Worm (Caenorhabditis elegans) whole organism, L4 larva: Measurements from ENCODE around the gene ufc-1.
A peak's percentile ranks its signal among the peaks of the same experiment; 100 is the strongest.

ENCODE experiments used
- F37D6.2 ChIP-seq: sonication (generic microtip); optimal IDR thresholded peaks from 2 replicates; lab custom pipeline; 2016; ENCODE audit warnings: mild to moderate bottlenecking, missing genetic modification characterization, missing compliant biosample characterization
- F44E2.7 ChIP-seq: fragments of 200-800 bp; sonication (Bioruptor generic); IDR thresholded peaks from 2 replicates; pipeline ENCODE4 v2.1.2; 2022; ENCODE audit warnings: missing genetic modification characterization, missing compliant biosample characterization
- R02D3.7 ChIP-seq: fragments of 150-350 bp; sonication (generic microtip); optimal IDR thresholded peaks from 3 replicates; lab custom pipeline; 2014; ENCODE audit warnings: missing biosample characterization, missing genetic modification characterization
- aly-2 ChIP-seq: sonication (generic microtip); optimal IDR thresholded peaks from 2 replicates; lab custom pipeline; 2018; ENCODE audit warnings: missing biosample characterization, missing genetic modification characterization
- ceh-20 ChIP-seq: fragments of 200-800 bp; sonication (Bioruptor generic); IDR thresholded peaks from 2 replicates; pipeline ENCODE4 v1.3.6; 2022; ENCODE audit warnings: missing genetic modification reagents, missing genetic modification characterization, missing compliant biosample characterization
- ceh-44 ChIP-seq: fragments of 200-800 bp; sonication (Bioruptor generic); IDR thresholded peaks from 2 replicates; pipeline ENCODE4 v1.3.6; 2022; ENCODE audit warnings: missing genetic modification reagents, missing genetic modification characterization, missing compliant biosample characterization
- ceh-62 ChIP-seq: sonication (generic microtip); optimal IDR thresholded peaks from 2 replicates; lab custom pipeline; 2017; ENCODE audit warnings: missing biosample characterization, missing genetic modification characterization
- daf-16 ChIP-seq, 3 experiments: sonication (generic microtip); optimal IDR thresholded peaks; 2 replicates each; lab custom pipeline; 2016 to 2017; ENCODE audit warnings: missing genetic modification characterization in 3 of 3, missing genetic modification reagents in 3 of 3, mild to moderate bottlenecking in 2 of 3, missing compliant biosample characterization in 2 of 3, missing biosample characterization in 1 of 3, moderate library complexity in 1 of 3
- daf-19 ChIP-seq: fragments of 200-800 bp; sonication (Bioruptor generic); conservative IDR thresholded peaks from 2 replicates; pipeline ENCODE4 v1.3.6; 2022; ENCODE audit warnings: missing genetic modification characterization, missing compliant biosample characterization
- daf-8 ChIP-seq: fragments of 200-800 bp; sonication (Bioruptor generic); IDR thresholded peaks from 2 replicates; pipeline ENCODE4 v1.3.6; 2022; ENCODE audit warnings: missing genetic modification characterization, missing compliant biosample characterization
- dmd-6 ChIP-seq: fragments of 200-800 bp; sonication (Bioruptor generic); IDR thresholded peaks from 2 replicates; pipeline ENCODE4 v1.3.6; 2022; ENCODE audit warnings: missing genetic modification reagents, missing genetic modification characterization, missing compliant biosample characterization
- duxl-1 ChIP-seq: sonication (generic microtip); optimal IDR thresholded peaks from 2 replicates; lab custom pipeline; 2016; ENCODE audit warnings: mild to moderate bottlenecking, missing genetic modification characterization, moderate library complexity, missing compliant biosample characterization; ENCODE audit not compliant: poor library complexity
- egl-27 ChIP-seq: sonication (generic microtip); optimal IDR thresholded peaks from 3 replicates; lab custom pipeline; 2017; ENCODE audit warnings: missing biosample characterization, missing genetic modification reagents, missing genetic modification characterization
- hlh-11 ChIP-seq: fragments of 200-800 bp; sonication (Bioruptor generic); optimal IDR thresholded peaks from 2 replicates; lab custom pipeline; 2018; ENCODE audit warnings: mild to moderate bottlenecking, missing genetic modification characterization, missing compliant biosample characterization
- hlh-30 ChIP-seq: sonication (generic microtip); optimal IDR thresholded peaks from 2 replicates; lab custom pipeline; 2017; ENCODE audit warnings: antibody characterized with exemption, mild to moderate bottlenecking, missing genetic modification characterization, missing compliant biosample characterization; ENCODE audit not compliant: insufficient read depth
- hmg-1.1 ChIP-seq: fragments of 200-800 bp; sonication (Bioruptor generic); IDR thresholded peaks from 2 replicates; pipeline ENCODE4 v1.3.6; 2022; ENCODE audit warnings: missing genetic modification reagents, missing genetic modification characterization, missing compliant biosample characterization
- jun-1 ChIP-seq: fragments of 150-350 bp; optimal IDR thresholded peaks from 2 replicates; lab custom pipeline; 2014; ENCODE audit warnings: missing biosample characterization, missing genetic modification reagents, missing genetic modification characterization
- lin-13 ChIP-seq: fragments of 150-350 bp; optimal IDR thresholded peaks from 2 replicates; lab custom pipeline; 2014; ENCODE audit warnings: missing biosample characterization, missing genetic modification reagents, missing genetic modification characterization
- lin-15B ChIP-seq: fragments of 150-350 bp; sonication (generic microtip); optimal IDR thresholded peaks from 3 replicates; lab custom pipeline; 2014; ENCODE audit warnings: missing biosample characterization, missing genetic modification characterization
- madf-5 ChIP-seq, 2 experiments: fragments of 200-800 bp; sonication (Bioruptor generic); IDR thresholded peaks; 2 replicates each; pipeline ENCODE4 v1.3.6; 2022; ENCODE audit warnings: missing compliant biosample characterization in 2 of 2, missing genetic modification characterization in 2 of 2
- madf-9 ChIP-seq: fragments of 200-800 bp; sonication (Bioruptor generic); conservative IDR thresholded peaks from 2 replicates; pipeline ENCODE4 v1.3.6; 2022; ENCODE audit warnings: missing genetic modification reagents, missing genetic modification characterization, missing compliant biosample characterization
- mdl-1 ChIP-seq, 2 experiments: fragments of 150-350 bp in 1 of 2; sonication (generic microtip) in 1 of 2; optimal IDR thresholded peaks; 2 replicates each; lab custom pipeline; 2014 to 2017; ENCODE audit warnings: missing biosample characterization in 2 of 2, missing genetic modification characterization in 2 of 2
- mdt-29 ChIP-seq: fragments of 200-800 bp; sonication (Bioruptor generic); IDR thresholded peaks from 2 replicates; pipeline ENCODE4 v1.3.6; 2022; ENCODE audit warnings: missing genetic modification reagents, missing genetic modification characterization, missing compliant biosample characterization
- mes-2 ChIP-seq: sonication (generic microtip); optimal IDR thresholded peaks from 2 replicates; lab custom pipeline; 2016; ENCODE audit warnings: missing genotype, mild to moderate bottlenecking, missing genetic modification characterization, missing compliant biosample characterization; ENCODE audit not compliant: poor library complexity, severe bottlenecking
- nhr-102 ChIP-seq: sonication (generic microtip); optimal IDR thresholded peaks from 2 replicates; lab custom pipeline; 2016; ENCODE audit warnings: mild to moderate bottlenecking, missing genetic modification characterization, moderate library complexity, missing compliant biosample characterization
- nhr-237 ChIP-seq: sonication (generic microtip); optimal IDR thresholded peaks from 2 replicates; lab custom pipeline; 2017; ENCODE audit warnings: missing biosample characterization, missing genetic modification characterization
- nhr-28 ChIP-seq: fragments of 150-350 bp; optimal IDR thresholded peaks from 2 replicates; lab custom pipeline; 2014; ENCODE audit warnings: missing biosample characterization, missing genetic modification characterization
- nhr-48 ChIP-seq: sonication (generic microtip); optimal IDR thresholded peaks from 2 replicates; lab custom pipeline; 2016; ENCODE audit warnings: mild to moderate bottlenecking, missing genetic modification characterization, missing compliant biosample characterization
- nhr-76 ChIP-seq: fragments of 150-350 bp; optimal IDR thresholded peaks from 2 replicates; lab custom pipeline; 2014; ENCODE audit warnings: missing biosample characterization, missing genetic modification characterization
- nhr-77 ChIP-seq: fragments of 150-350 bp; optimal IDR thresholded peaks from 2 replicates; lab custom pipeline; 2014; ENCODE audit warnings: missing biosample characterization, missing genetic modification characterization
- pha-4 ChIP-seq, 2 experiments: fragments of 150-350 bp in 1 of 2; fragments of 200-800 bp in 1 of 2; sonication (Bioruptor generic) in 1 of 2; IDR thresholded peaks in 1 of 2; optimal IDR thresholded peaks in 1 of 2; 2 replicates each; pipeline versions ENCODE4 v1.3.6 to Lab custom; 2014 to 2022; ENCODE audit warnings: missing genetic modification characterization in 2 of 2, missing genetic modification reagents in 2 of 2, missing biosample characterization in 1 of 2, missing compliant biosample characterization in 1 of 2
- php-3 ChIP-seq: fragments of 200-800 bp; sonication (Bioruptor generic); IDR thresholded peaks from 2 replicates; pipeline ENCODE4 v1.3.6; 2022; ENCODE audit warnings: missing genetic modification reagents, missing genetic modification characterization, missing compliant biosample characterization
- saeg-2 ChIP-seq: fragments of 200-800 bp; sonication (Bioruptor generic); IDR thresholded peaks from 2 replicates; pipeline ENCODE4 v1.3.6; 2022; ENCODE audit warnings: missing genetic modification reagents, missing genetic modification characterization, missing compliant biosample characterization
- sdz-12 ChIP-seq: fragments of 200-800 bp; sonication (Bioruptor generic); optimal IDR thresholded peaks from 2 replicates; lab custom pipeline; 2018; ENCODE audit warnings: mild to moderate bottlenecking, missing genetic modification characterization, missing compliant biosample characterization
- snpc-1.2 ChIP-seq: fragments of 200-800 bp; sonication (Bioruptor generic); IDR thresholded peaks from 2 replicates; pipeline ENCODE4 v1.3.6; 2022; ENCODE audit warnings: missing genetic modification reagents, missing genetic modification characterization, missing compliant biosample characterization
- tra-1 ChIP-seq: fragments of 200-800 bp; sonication (Bioruptor generic); IDR thresholded peaks from 2 replicates; pipeline ENCODE4 v1.3.6; 2022; ENCODE audit warnings: missing genetic modification reagents, missing genetic modification characterization, missing compliant biosample characterization
- unc-62 ChIP-seq, 3 experiments: fragments of 150-350 bp in 1 of 3; sonication (generic microtip); optimal IDR thresholded peaks in 2 of 3; peaks in 1 of 3; 1 replicate in 1 of 3; 2 replicates in 2 of 3; lab custom pipeline; 2014 to 2017; ENCODE audit warnings: missing biosample characterization in 3 of 3, missing genetic modification characterization in 3 of 3, missing genetic modification reagents in 3 of 3, missing genotype in 1 of 3
- vab-7 ChIP-seq: fragments of 200-800 bp; sonication (Bioruptor generic); IDR thresholded peaks from 2 replicates; pipeline ENCODE4 v1.3.6; 2022; ENCODE audit warnings: missing genetic modification reagents, missing genetic modification characterization, missing compliant biosample characterization
- zip-2 ChIP-seq: fragments of 150-350 bp; optimal IDR thresholded peaks from 2 replicates; lab custom pipeline; 2014; ENCODE audit warnings: missing biosample characterization, missing genetic modification characterization

Gene ufc-1

DNA sequence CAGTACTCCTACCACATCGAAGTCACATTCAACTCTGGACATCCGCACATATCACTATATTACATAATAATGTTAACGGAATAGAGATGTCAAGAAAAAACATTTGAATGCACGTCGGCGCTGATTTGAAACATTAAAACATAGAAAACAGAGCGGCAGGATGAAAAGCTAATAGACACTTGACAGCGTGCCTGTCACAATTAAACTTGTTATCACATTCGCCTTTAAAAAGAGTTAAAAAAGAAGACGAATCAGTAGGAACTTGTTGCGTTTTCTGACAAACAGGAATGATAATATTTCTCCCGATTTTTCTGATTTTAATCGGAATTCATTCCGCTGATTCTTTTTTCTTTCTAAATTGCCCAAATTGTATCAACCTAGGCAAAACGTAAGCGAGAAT lies 13.7 kb upstream of the ufc-1 start (continued):
- no peak for TF ChIP-seq F37D6.2 (tag; lab: Kevin White, UChicago)
- no peak for TF ChIP-seq pha-4 (GFP tag; IDR thresholded peaks at IDR 0.05; lab: Robert Waterston, UW)
- TF ChIP-seq pha-4 (tag; optimal IDR thresholded peaks at IDR 0.05; lab: Kevin White, UChicago), result no peak
- no peak for TF ChIP-seq daf-8 (GFP tag; lab: Robert Waterston, UW)
- TF ChIP-seq jun-1 (tag; lab: Kevin White, UChicago), result no peak
- TF ChIP-seq duxl-1 (tag; lab: Kevin White, UChicago), result no peak
- no peak for TF ChIP-seq aly-2
- no peak for TF ChIP-seq nhr-237 (tag; lab: Kevin White, UChicago)
- no peak for TF ChIP-seq lin-13 (GFP tag; lab: Kevin White, UChicago)
- no peak for TF ChIP-seq R02D3.7
- no peak for TF ChIP-seq zip-2 (tag; lab: Kevin White, UChicago)
- TF ChIP-seq ceh-44 (GFP tag; lab: Robert Waterston, UW), result no peak
- no peak for TF ChIP-seq daf-16 (GFP tag; optimal IDR thresholded peaks at IDR 0.05; lab: Kevin White, UChicago)
- TF ChIP-seq daf-16 (tag; optimal IDR thresholded peaks at IDR 0.05; lab: Kevin White, UChicago), result peak; percentile 79
- no peak for TF ChIP-seq nhr-102 (tag; lab: Kevin White, UChicago)

DNA sequence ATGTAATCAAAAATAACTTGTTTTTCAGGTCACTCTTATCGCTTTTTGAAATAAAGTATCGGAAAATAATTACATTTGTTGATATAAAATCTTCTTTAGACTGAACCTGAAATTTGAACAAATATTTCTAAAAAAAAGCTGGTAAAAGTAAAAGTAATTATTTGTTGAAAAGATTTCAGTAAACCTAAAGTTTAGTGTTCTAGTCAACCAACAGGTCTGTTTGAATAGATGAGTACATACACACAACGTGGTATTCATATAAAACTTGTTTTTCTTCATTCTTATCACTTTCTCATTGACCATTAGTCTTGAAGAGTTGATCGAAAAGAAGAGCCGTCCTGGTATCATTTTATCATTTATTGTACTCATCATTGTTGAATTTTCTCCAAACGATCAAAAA lies 11.7 kb upstream of the ufc-1 start, which contains the start of gene C40H1.9:
TSS of gene C40H1.9 (plus strand) at position 301 of the 400 bp plus-strand sequence.
- TF ChIP-seq hlh-11 (tag; lab: Kevin White, UChicago) (no peak), nhr-28 (tag; lab: Kevin White, UChicago) (peak; percentile 10), sdz-12 (GFP tag; lab: Kevin White, UChicago) (no peak), tra-1 (GFP tag; lab: Robert Waterston, UW) (no peak), daf-8 (GFP tag; lab: Robert Waterston, UW) (no peak), snpc-1.2 (GFP tag; lab: Robert Waterston, UW) (no peak), nhr-76 (tag; lab: Kevin White, UChicago) (no peak), daf-16 (GFP tag; optimal IDR thresholded peaks at IDR 0.05; lab: Kevin White, UChicago) (no peak), daf-16 (tag; optimal IDR thresholded peaks at IDR 0.05; lab: Kevin White, UChicago) (peak; percentile 52)

DNA sequence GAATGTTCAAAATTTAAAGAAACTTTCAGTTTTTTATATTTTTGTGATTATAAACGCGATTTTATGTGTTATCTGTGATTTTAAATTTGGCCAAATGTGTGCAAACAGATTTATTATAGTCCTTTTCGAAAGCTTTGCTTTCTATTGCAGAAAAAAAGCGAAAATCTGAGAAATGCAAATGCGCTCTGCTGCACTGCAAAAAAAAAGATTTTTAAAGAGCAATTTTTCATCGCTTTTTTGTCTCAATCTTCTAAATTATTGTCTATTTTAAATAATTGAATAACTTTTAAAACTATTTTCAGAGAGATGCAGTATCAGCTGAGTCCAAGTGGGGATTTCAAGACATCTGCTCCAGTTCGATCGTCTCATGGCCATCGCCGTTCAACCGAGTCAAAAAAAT lies 9.3 kb upstream of the ufc-1 start, which contains the start of gene cpb-1:
TSS of gene cpb-1 (plus strand) at position 301 of the 400 bp plus-strand sequence.
- no peak for TF ChIP-seq mes-2 (tag; lab: Kevin White, UChicago)
- TF ChIP-seq unc-62 (GFP tag; optimal IDR thresholded peaks at IDR 0.05 in 1 of 2; lab: Kevin White, UChicago), result peak in 1 of 2 experiments; percentile 20
- no peak for TF ChIP-seq unc-62 (tag; optimal IDR thresholded peaks at IDR 0.05; lab: Kevin White, UChicago)
- TF ChIP-seq, all 104 proteins: peak for 1

DNA sequence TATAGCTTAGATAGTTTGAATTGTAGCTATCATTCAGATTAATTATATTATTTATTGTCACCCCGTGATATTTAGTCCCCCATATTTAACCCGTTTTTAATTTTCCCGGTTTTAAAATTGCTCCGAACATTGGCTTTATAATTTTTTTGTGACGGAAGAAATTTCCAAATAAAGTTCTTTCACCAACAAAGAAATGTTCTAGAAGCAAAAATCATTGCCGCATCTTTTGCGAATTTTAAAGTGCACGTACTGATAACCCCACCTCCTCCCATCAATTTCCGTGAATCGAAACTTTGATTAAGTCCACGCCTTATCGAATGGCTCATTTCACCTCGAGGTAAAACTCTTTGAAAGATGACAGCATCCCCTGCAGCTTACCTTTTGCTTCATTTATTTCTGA lies 6.6 kb upstream of the ufc-1 start, which contains the start of gene C40H1.7:
TSS of gene C40H1.7 (plus strand) at position 301 of the 400 bp plus-strand sequence.
- TF ChIP-seq mdl-1 (tag; optimal IDR thresholded peaks at IDR 0.05; lab: Kevin White, UChicago), result no peak
- TF ChIP-seq madf-9 (GFP tag; lab: Robert Waterston, UW), result no peak
- TF ChIP-seq nhr-48 (tag; lab: Kevin White, UChicago), result no peak
- TF ChIP-seq ceh-62 (tag; lab: Kevin White, UChicago), result no peak
- TF ChIP-seq daf-16 (GFP tag; optimal IDR thresholded peaks at IDR 0.05; lab: Kevin White, UChicago), result no peak
- TF ChIP-seq daf-16 (tag; optimal IDR thresholded peaks at IDR 0.05; lab: Kevin White, UChicago), result peak; percentile 4
- TF ChIP-seq dmd-6 (GFP tag; lab: Robert Waterston, UW), result peak; percentile 39; the same call in 1 of the 2 replicates
- TF ChIP-seq, all 104 proteins: peak for 2

DNA sequence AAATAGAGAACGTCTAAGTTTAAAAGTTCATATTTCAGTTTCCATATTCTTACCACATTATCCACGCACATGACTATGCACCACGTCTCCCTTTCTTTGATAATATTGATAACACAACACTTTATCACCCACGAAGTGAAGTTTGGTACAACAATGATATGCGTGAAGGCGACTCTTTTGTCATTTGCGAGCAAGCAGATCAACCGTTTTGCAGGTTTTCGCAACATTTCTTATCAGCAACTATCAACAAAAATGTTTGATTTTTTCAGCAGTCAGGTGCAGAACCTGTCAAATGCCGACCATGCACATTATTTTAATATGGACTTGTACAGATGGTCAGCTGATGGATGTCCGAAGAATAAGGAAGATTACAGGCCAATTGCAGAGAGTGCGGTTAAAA lies 4.8 kb upstream of the ufc-1 start:
- TF ChIP-seq madf-9 (GFP tag; lab: Robert Waterston, UW) (no peak), vab-7 (GFP tag; lab: Robert Waterston, UW) (no peak), php-3 (peak; percentile 75), F44E2.7 (GFP tag; lab: Robert Waterston, UW) (no peak), hlh-30 (tag; lab: Kevin White, UChicago) (peak; percentile 55), nhr-77 (peak; percentile 72), zip-2 (tag; lab: Kevin White, UChicago) (no peak), saeg-2 (GFP tag; lab: Robert Waterston, UW) (peak; percentile 90), daf-19 (GFP tag; lab: Robert Waterston, UW) (no peak), mes-2 (tag; lab: Kevin White, UChicago) (no peak), mdt-29 (no peak), nhr-48 (tag; lab: Kevin White, UChicago) (peak; percentile 81), lin-15B (no peak), madf-5 (GFP tag; IDR thresholded peaks at IDR 0.05; lab: Robert Waterston, UW) (no peak), ceh-20 (GFP tag; lab: Robert Waterston, UW) (no peak), egl-27 (tag; lab: Kevin White, UChicago) (no peak), hmg-1.1 (GFP tag; lab: Robert Waterston, UW) (no peak), unc-62 (GFP tag; optimal IDR thresholded peaks at IDR 0.05 in 1 of 2; lab: Kevin White, UChicago) (peak; percentile 8 to 69), unc-62 (tag; optimal IDR thresholded peaks at IDR 0.05; lab: Kevin White, UChicago) (no peak)
